Fruit fly (Drosophila melanogaster) whole organism: ENCODE measurements around the gene caps.

Experiments used
- CG8478 ChIP-seq: fragments of >200 bp; optimal IDR thresholded peaks from 2 replicates; lab custom pipeline; 2018; ENCODE audit warnings: inconsistent platforms
- Dll ChIP-seq: fragments of >200 bp; optimal IDR thresholded peaks from 2 replicates; lab custom pipeline; 2017
- EcR ChIP-seq, 2 experiments: fragments of >200 bp; optimal IDR thresholded peaks; 2 replicates each; lab custom pipeline; 2017; ENCODE audit warnings: missing biosample characterization in 2 of 2, missing genetic modification characterization in 2 of 2, missing genetic modification reagents in 2 of 2
- pan ChIP-seq: fragments of >200 bp; optimal IDR thresholded peaks from 2 replicates; lab custom pipeline; 2017
- psq ChIP-seq: fragments of >200 bp; optimal IDR thresholded peaks from 2 replicates; lab custom pipeline; 2017
- usp ChIP-seq: fragments of >200 bp; optimal IDR thresholded peaks from 2 replicates; lab custom pipeline; 2017; ENCODE audit warnings: missing biosample characterization, missing genetic modification characterization, mixed read lengths

The caps gene

DNA sequence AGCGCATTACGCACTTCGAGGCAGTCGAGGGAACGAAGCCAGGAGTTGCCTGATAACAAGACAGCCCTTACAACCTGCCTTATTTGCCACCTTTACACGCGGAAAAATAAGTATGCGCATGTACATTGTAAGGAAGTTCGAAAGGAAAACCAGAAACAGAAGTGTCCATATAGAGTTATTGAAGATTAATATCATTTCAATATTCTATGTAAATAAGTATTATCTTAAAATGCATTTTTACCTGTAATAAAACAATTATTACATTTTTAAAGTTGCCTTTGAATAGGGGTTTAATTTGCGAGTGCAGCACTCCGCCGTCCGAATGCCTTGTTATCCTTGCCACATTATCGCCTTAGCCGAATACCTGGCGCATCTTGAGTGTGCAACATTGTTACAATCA, 11.1 kb upstream of the caps start:
- TF ChIP-seq pan (lab: Kevin White, UChicago) (no peak), psq (lab: Kevin White, UChicago) (no peak), EcR (GFP tag; optimal IDR thresholded peaks at IDR 0.05; lab: Kevin White, UChicago) (no peak), CG8478 (lab: Kevin White, UChicago) (no peak), usp (GFP tag; lab: Kevin White, UChicago) (no peak), Dll (lab: Kevin White, UChicago) (no peak)

DNA sequence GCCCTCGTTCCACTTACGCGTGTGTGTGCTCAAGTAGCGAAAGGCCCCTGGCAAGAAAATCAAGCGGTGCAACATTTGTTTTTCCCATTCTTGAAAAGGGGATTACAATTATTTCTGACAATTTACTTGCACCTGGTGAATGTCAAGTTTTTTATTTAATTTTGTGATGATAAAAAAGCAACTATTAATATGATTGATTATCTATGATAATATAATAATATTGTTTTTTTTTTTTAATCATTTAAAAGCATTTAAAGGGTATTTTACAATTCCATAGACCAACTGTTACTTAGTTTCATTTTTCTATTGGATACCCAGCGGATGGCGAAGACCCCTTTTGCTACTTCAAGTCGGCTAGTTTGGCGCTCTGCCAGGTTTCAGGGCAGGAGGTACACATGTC, 10.5 kb upstream of the caps start:
- TF ChIP-seq Dll (lab: Kevin White, UChicago) (no peak), CG8478 (lab: Kevin White, UChicago) (no peak), EcR (GFP tag; optimal IDR thresholded peaks at IDR 0.05; lab: Kevin White, UChicago) (no peak), pan (lab: Kevin White, UChicago) (no peak), psq (lab: Kevin White, UChicago) (no peak)

- TF ChIP-seq Dll (lab: Kevin White, UChicago) (no peak), EcR (GFP tag; optimal IDR thresholded peaks at IDR 0.05; lab: Kevin White, UChicago) (no peak), usp (GFP tag; lab: Kevin White, UChicago) (no peak), CG8478 (lab: Kevin White, UChicago) (no peak), psq (lab: Kevin White, UChicago) (no peak), pan (lab: Kevin White, UChicago) (no peak)
These were observed 5.0 kb upstream of the caps start for dm6 chr3L:13223360-13224028.

DNA sequence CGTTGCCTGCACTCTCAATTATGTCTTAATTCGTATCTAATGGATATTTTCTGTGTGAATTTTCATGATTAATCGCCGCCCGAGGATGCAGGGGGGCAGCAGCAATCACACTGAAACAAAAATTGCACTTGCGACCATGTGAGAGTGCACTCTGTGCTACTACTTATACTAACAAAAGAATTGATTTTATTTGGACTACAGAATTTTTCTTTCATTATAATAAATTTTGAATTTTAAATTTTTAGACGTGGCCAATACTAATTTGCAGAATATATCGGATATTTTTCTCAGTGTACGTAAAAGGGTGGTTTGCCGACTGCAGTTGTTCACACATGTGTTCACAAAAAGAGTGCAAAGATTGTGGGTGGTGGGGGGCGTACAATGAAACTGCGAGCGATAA, 1.6 kb upstream of the caps start:
- TF ChIP-seq usp (GFP tag; lab: Kevin White, UChicago): no peak

DNA sequence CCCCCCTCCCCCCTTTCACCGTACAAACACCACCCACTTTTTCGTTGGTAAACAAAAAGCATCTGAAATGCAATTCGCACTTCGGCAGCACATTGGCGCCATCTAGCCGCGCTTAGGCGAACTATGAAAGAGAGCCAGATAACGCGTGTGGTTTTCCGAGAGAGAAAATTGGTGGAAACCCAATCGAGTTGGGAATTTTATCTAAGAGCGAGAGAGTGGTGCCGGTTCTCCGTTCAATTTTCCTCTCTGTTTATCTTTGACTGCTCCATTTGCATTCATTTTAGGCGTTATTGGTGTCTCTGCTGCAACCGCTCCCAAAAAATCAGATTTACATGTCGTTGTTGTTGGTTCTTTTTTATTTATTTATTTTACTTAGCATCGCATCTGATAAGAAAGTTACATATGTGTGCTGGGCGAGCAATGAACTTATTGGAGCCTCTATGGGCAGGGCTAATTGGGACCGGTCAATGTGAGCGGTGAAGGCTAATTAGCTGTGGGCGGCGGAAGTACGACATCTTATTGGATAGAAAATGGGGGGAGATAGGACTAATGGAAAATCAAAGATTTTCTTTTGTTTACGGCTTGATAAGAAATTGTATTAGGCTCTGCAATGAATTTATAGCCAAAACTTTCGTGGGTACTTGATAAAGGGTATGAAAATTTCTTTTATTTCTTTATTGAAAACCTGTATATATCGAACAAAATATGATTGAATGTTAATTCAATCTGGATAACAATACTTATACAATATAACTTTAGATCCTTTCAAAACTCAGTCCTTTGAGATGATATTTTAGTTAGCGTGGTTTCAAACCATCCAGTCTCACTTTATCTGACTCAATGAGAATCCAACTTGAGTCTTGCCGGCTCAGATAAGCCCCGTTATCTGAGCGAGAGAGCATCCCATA, 644 bp upstream of the caps start:
- peak in 1 of 2 experiments; percentile 18 for TF ChIP-seq EcR (GFP tag; optimal IDR thresholded peaks at IDR 0.05; lab: Kevin White, UChicago)
- no peak for TF ChIP-seq Dll (lab: Kevin White, UChicago)

- TF ChIP-seq Dll (lab: Kevin White, UChicago) (no peak), EcR (GFP tag; optimal IDR thresholded peaks at IDR 0.05; lab: Kevin White, UChicago) (no peak), CG8478 (lab: Kevin White, UChicago) (no peak), usp (GFP tag; lab: Kevin White, UChicago) (no peak), psq (lab: Kevin White, UChicago) (no peak), pan (lab: Kevin White, UChicago) (no peak)
These were observed 2.7 kb downstream of the caps start for dm6 chr3L:13231189-13231588.

dm6 chr3L:13232747-13233146, 4.3 kb downstream of the caps start:
- TF ChIP-seq EcR (GFP tag; optimal IDR thresholded peaks at IDR 0.05; lab: Kevin White, UChicago): no peak
- TF ChIP-seq CG8478 (lab: Kevin White, UChicago): no peak
- TF ChIP-seq psq (lab: Kevin White, UChicago): no peak
- no peak for TF ChIP-seq Dll (lab: Kevin White, UChicago)
- TF ChIP-seq usp (GFP tag; lab: Kevin White, UChicago): no peak
- TF ChIP-seq pan (lab: Kevin White, UChicago): no peak

dm6 chr3L:13233646-13234262, 5.3 kb downstream of the caps start:
- TF ChIP-seq psq (lab: Kevin White, UChicago): no peak
- no peak for TF ChIP-seq Dll (lab: Kevin White, UChicago)
- TF ChIP-seq EcR (GFP tag; optimal IDR thresholded peaks at IDR 0.05; lab: Kevin White, UChicago): no peak
- no peak for TF ChIP-seq CG8478 (lab: Kevin White, UChicago)

dm6 chr3L:13235495-13236284, 7.2 kb downstream of the caps start:
- no peak for TF ChIP-seq CG8478 (lab: Kevin White, UChicago)
- no peak for TF ChIP-seq Dll (lab: Kevin White, UChicago)
- TF ChIP-seq psq (lab: Kevin White, UChicago): no peak
- TF ChIP-seq usp (GFP tag; lab: Kevin White, UChicago): no peak
- no peak for TF ChIP-seq pan (lab: Kevin White, UChicago)
- no peak for TF ChIP-seq EcR (GFP tag; optimal IDR thresholded peaks at IDR 0.05; lab: Kevin White, UChicago)

DNA sequence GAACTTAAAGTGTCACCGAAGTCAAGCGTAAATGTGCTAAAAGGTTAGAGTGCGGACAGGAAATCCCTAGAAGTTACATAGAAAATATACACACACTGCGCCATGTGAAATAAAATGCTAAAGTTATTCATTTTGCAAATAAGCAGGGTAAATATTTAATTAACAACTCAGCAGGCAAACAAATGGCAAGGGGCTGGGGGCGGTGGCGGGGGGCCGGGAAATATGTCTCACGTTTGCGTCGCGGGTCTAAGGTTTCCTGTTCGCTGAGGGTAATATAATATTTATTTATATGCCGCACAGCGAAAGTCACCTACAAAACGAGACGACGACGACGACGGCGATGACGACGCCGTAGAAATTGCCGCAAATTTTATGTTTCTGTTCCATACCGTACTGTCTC, 8.2 kb downstream of the caps start:
- TF ChIP-seq usp (GFP tag; lab: Kevin White, UChicago): no peak
- TF ChIP-seq psq (lab: Kevin White, UChicago): no peak
- TF ChIP-seq EcR (GFP tag; optimal IDR thresholded peaks at IDR 0.05; lab: Kevin White, UChicago): no peak
- TF ChIP-seq Dll (lab: Kevin White, UChicago): no peak
- no peak for TF ChIP-seq pan (lab: Kevin White, UChicago)
- TF ChIP-seq CG8478 (lab: Kevin White, UChicago): no peak

- peak in 1 of 2 experiments; percentile 29 for TF ChIP-seq EcR (GFP tag; optimal IDR thresholded peaks at IDR 0.05; lab: Kevin White, UChicago)
- TF ChIP-seq pan (lab: Kevin White, UChicago): no peak
- TF ChIP-seq CG8478 (lab: Kevin White, UChicago): no peak
These were observed 8.6 kb downstream of the caps start for dm6 chr3L:13237056-13237455.
